Worm (Caenorhabditis elegans): ENCODE data around the gene F10C2.5.

ce11 chrV:12088773-12089172, 43.5 kb downstream of the F10C2.5 start, which contains the start of gene R07B7.12:
- TF ChIP-seq unc-62 (GFP tag; optimal IDR thresholded peaks at IDR 0.05) (no peak), drap-1 (GFP tag; optimal IDR thresholded peaks at IDR 0.05) (no peak), nhr-2 (tag; optimal IDR thresholded peaks at IDR 0.05) (no peak), ceh-39 (tag; optimal IDR thresholded peaks at IDR 0.05) (no peak), mls-2 (tag; optimal IDR thresholded peaks at IDR 0.05) (no peak), nhr-12 (tag; optimal IDR thresholded peaks at IDR 0.05) (no peak), blmp-1 (tag; optimal IDR thresholded peaks at IDR 0.05) (no peak), lin-13 (tag; optimal IDR thresholded peaks at IDR 0.05) (no peak), lin-32 (GFP tag; optimal IDR thresholded peaks at IDR 0.05) (no peak), elt-1 (tag; optimal IDR thresholded peaks at IDR 0.05; ENCODE audit: borderline replicate concordance, insufficient read depth) (no peak), elt-3 (tag; optimal IDR thresholded peaks at IDR 0.05) (no peak), nhr-76 (tag; optimal IDR thresholded peaks at IDR 0.05) (no peak)

Measured in whole organism, mixed stage, embryonic.